Fruit fly (Drosophila melanogaster) whole organism, wandering third instar larva: ENCODE results near the gene Rack1.

ENCODE experiments used
- Abd-B ChIP-seq: fragments of >200 bp; optimal IDR thresholded peaks from 2 replicates; lab custom pipeline; 2017; ENCODE audit warnings: missing biosample characterization, missing genetic modification characterization
- CG32264 ChIP-seq: fragments of 200-800 bp; sonication (Bioruptor generic); optimal IDR thresholded peaks from 2 replicates; lab custom pipeline; 2016; ENCODE audit warnings: missing biosample characterization, missing genetic modification characterization
- CG9705 ChIP-seq: fragments of 200-800 bp; sonication (Bioruptor generic); optimal IDR thresholded peaks from 2 replicates; lab custom pipeline; 2018; ENCODE audit warnings: missing biosample characterization, mild to moderate bottlenecking, missing genetic modification characterization
- CrebA ChIP-seq: fragments of 200-800 bp; sonication (Bioruptor generic); optimal IDR thresholded peaks from 2 replicates; lab custom pipeline; 2016; ENCODE audit warnings: missing biosample characterization, mild to moderate bottlenecking, missing genetic modification characterization, borderline replicate concordance
- Dfd ChIP-seq: fragments of >200 bp; optimal IDR thresholded peaks from 2 replicates; lab custom pipeline; 2017; ENCODE audit warnings: missing biosample characterization, missing genetic modification characterization
- Dif ChIP-seq: fragments of 200-275, 200-300 bp; sonication (Bioruptor generic); optimal IDR thresholded peaks from 2 replicates; lab custom pipeline; 2018; ENCODE audit warnings: missing biosample characterization, missing genetic modification characterization; ENCODE audit not compliant: partially characterized antibody
- GATAd ChIP-seq: sonication (Bioruptor generic); optimal IDR thresholded peaks from 2 replicates; lab custom pipeline; 2016; ENCODE audit warnings: missing biosample characterization, missing genetic modification characterization
- HLH106 ChIP-seq: fragments of 200-800 bp; optimal IDR thresholded peaks from 3 replicates; lab custom pipeline; 2019; ENCODE audit warnings: missing biosample characterization, mild to moderate bottlenecking, missing genetic modification characterization, moderate library complexity
- Hnf4 ChIP-seq: fragments of 200-800 bp; sonication (Bioruptor generic); optimal IDR thresholded peaks from 2 replicates; lab custom pipeline; 2016; ENCODE audit warnings: missing biosample characterization, mild to moderate bottlenecking, missing genetic modification characterization
- Hr78 ChIP-seq: fragments of >200 bp; optimal IDR thresholded peaks from 2 replicates; lab custom pipeline; 2017; ENCODE audit warnings: missing biosample characterization, missing genetic modification characterization
- Hr83 ChIP-seq: fragments of 200-300 bp; sonication (Bioruptor generic); optimal IDR thresholded peaks from 2 replicates; lab custom pipeline; 2016; ENCODE audit warnings: missing biosample characterization, mild to moderate bottlenecking, missing genetic modification characterization, moderate library complexity; ENCODE audit not compliant: poor library complexity, severe bottlenecking
- Jra ChIP-seq: sonication (Bioruptor generic); optimal IDR thresholded peaks from 2 replicates; lab custom pipeline; 2016; ENCODE audit warnings: missing biosample characterization, missing genetic modification characterization
- Mio ChIP-seq: sonication (Bioruptor generic); optimal IDR thresholded peaks from 2 replicates; lab custom pipeline; 2016; ENCODE audit warnings: missing biosample characterization, missing genetic modification characterization
- Myc ChIP-seq: fragments of >200 bp; optimal IDR thresholded peaks from 2 replicates; lab custom pipeline; 2017
- N ChIP-seq: fragments of >200 bp; optimal IDR thresholded peaks from 2 replicates; lab custom pipeline; 2018; ENCODE audit warnings: missing biosample characterization, missing external identifiers, missing genetic modification characterization
- OdsH ChIP-seq: fragments of 200-800 bp; sonication (Bioruptor generic); optimal IDR thresholded peaks from 2 replicates; lab custom pipeline; 2016; ENCODE audit warnings: missing biosample characterization, mild to moderate bottlenecking, missing genetic modification characterization
- Rel ChIP-seq, 2 experiments: fragments of 200-800 bp; sonication (Bioruptor generic) in 1 of 2; optimal IDR thresholded peaks; 2 replicates in 1 of 2; 3 replicates in 1 of 2; lab custom pipeline; 2016 to 2019; ENCODE audit warnings: mild to moderate bottlenecking in 2 of 2, missing biosample characterization in 2 of 2, missing genetic modification characterization in 2 of 2, moderate library complexity in 1 of 2
- Sp1 ChIP-seq: fragments of 200-800 bp; sonication (Bioruptor generic); optimal IDR thresholded peaks from 3 replicates; lab custom pipeline; 2019; ENCODE audit warnings: missing biosample characterization, mild to moderate bottlenecking, missing genetic modification characterization, moderate library complexity
- Vsx2 ChIP-seq: fragments of 200-300, 225-300 bp; sonication (Bioruptor generic); optimal IDR thresholded peaks from 2 replicates; lab custom pipeline; 2018; ENCODE audit warnings: missing biosample characterization, missing genetic modification characterization; ENCODE audit not compliant: partially characterized antibody
- br ChIP-seq: fragments of 200-800 bp; sonication (Bioruptor generic); optimal IDR thresholded peaks from 2 replicates; lab custom pipeline; 2016; ENCODE audit warnings: missing biosample characterization, missing genetic modification characterization
- brk ChIP-seq: fragments of 200-800 bp; sonication (Bioruptor generic); optimal IDR thresholded peaks from 2 replicates; lab custom pipeline; 2016; ENCODE audit warnings: missing biosample characterization, mild to moderate bottlenecking, missing genetic modification characterization
- dl ChIP-seq, 2 experiments: fragments of 175-275, 200-275 bp in 1 of 2; fragments of 200-275 bp in 1 of 2; sonication (Bioruptor generic); optimal IDR thresholded peaks; lab custom pipeline; 2018; ENCODE audit warnings: mild to moderate bottlenecking in 2 of 2, missing biosample characterization in 2 of 2, missing genetic modification characterization in 2 of 2, moderate library complexity in 2 of 2; ENCODE audit not compliant: partially characterized antibody in 2 of 2, insufficient read depth in 1 of 2
- dmrt93B ChIP-seq: fragments of 200-800 bp; sonication (Bioruptor generic); optimal IDR thresholded peaks from 2 replicates; lab custom pipeline; 2018; ENCODE audit warnings: missing biosample characterization, mild to moderate bottlenecking, missing genetic modification characterization
- dsf ChIP-seq: sonication (Bioruptor generic); optimal IDR thresholded peaks from 2 replicates; lab custom pipeline; 2016; ENCODE audit warnings: missing biosample characterization, missing genetic modification characterization, borderline replicate concordance
- ey ChIP-seq: fragments of 200-800 bp; sonication (Bioruptor generic); optimal IDR thresholded peaks from 2 replicates; lab custom pipeline; 2016; ENCODE audit warnings: missing biosample characterization, missing genetic modification characterization
- foxo ChIP-seq, 2 experiments: fragments of 200-800 bp; sonication (Bioruptor generic); optimal IDR thresholded peaks; 2 replicates in 1 of 2; 3 replicates in 1 of 2; lab custom pipeline; 2016 to 2017; ENCODE audit warnings: missing biosample characterization in 2 of 2, missing genetic modification characterization in 2 of 2
- fru ChIP-seq: fragments of 200-800 bp; sonication (Bioruptor generic); optimal IDR thresholded peaks from 3 replicates; lab custom pipeline; 2016; ENCODE audit warnings: missing biosample characterization, mild to moderate bottlenecking, missing genetic modification characterization
- h ChIP-seq: fragments of 200-800 bp; sonication (Bioruptor generic); optimal IDR thresholded peaks from 3 replicates; lab custom pipeline; 2016; ENCODE audit warnings: missing biosample characterization, mild to moderate bottlenecking, missing genetic modification characterization
- jim ChIP-seq: fragments of 175-275, 200-325 bp; sonication (Bioruptor generic); optimal IDR thresholded peaks from 2 replicates; lab custom pipeline; 2016; ENCODE audit warnings: missing biosample characterization, mild to moderate bottlenecking, missing genetic modification characterization
- lola ChIP-seq: fragments of >200 bp; optimal IDR thresholded peaks from 2 replicates; lab custom pipeline; 2017; ENCODE audit warnings: missing biosample characterization, missing genetic modification characterization
- pan ChIP-seq: fragments of >200 bp; optimal IDR thresholded peaks from 2 replicates; lab custom pipeline; 2017
- psq ChIP-seq: fragments of 200-800 bp; sonication (Bioruptor generic); optimal IDR thresholded peaks from 3 replicates; lab custom pipeline; 2017; ENCODE audit warnings: missing biosample characterization, mild to moderate bottlenecking, missing genetic modification characterization, moderate library complexity
- rgr ChIP-seq: fragments of 200-800 bp; sonication (Bioruptor generic); optimal IDR thresholded peaks from 3 replicates; lab custom pipeline; 2016; ENCODE audit warnings: missing biosample characterization, mild to moderate bottlenecking, missing genetic modification characterization
- sage ChIP-seq: fragments of 200-800 bp; sonication (Bioruptor generic); optimal IDR thresholded peaks from 2 replicates; lab custom pipeline; 2016; ENCODE audit warnings: missing biosample characterization, mild to moderate bottlenecking, missing genetic modification characterization
- sv ChIP-seq: fragments of 200-800 bp; sonication (Bioruptor generic); optimal IDR thresholded peaks from 3 replicates; lab custom pipeline; 2016; ENCODE audit warnings: missing biosample characterization, missing genetic modification characterization
- tai ChIP-seq: sonication (Bioruptor generic); optimal IDR thresholded peaks from 2 replicates; lab custom pipeline; 2016; ENCODE audit warnings: missing biosample characterization, missing genetic modification characterization
- usp ChIP-seq: fragments of >200 bp; optimal IDR thresholded peaks from 2 replicates; lab custom pipeline; 2017; ENCODE audit warnings: missing biosample characterization, missing genetic modification characterization
- woc ChIP-seq: sonication (Bioruptor generic); optimal IDR thresholded peaks from 2 replicates; lab custom pipeline; 2016; ENCODE audit warnings: missing biosample characterization, mild to moderate bottlenecking, missing genetic modification characterization

The Rack1 gene

dm6 chr2L:7827045-7828004 is at the start of gene Rack1, which contains the start of gene mts:
TSS of gene Rack1 (minus strand) at chr2L:7827315.
TSS of gene mts (plus strand) at chr2L:7827650.
- TF ChIP-seq Sp1 (GFP tag; lab: Kevin White, UChicago) (peak; percentile 85), rgr (GFP tag; lab: Kevin White, UChicago) (peak; percentile 92), HLH106 (tag; lab: Kevin White, UChicago) (peak; percentile 79), Myc (lab: Kevin White, UChicago) (peak; percentile 50), lola (GFP tag; lab: Kevin White, UChicago) (no peak), N (GFP tag; lab: Kevin White, UChicago) (no peak), Hr78 (GFP tag; lab: Kevin White, UChicago) (no peak), Abd-B (no peak), h (GFP tag; lab: Kevin White, UChicago) (peak; percentile 81), Hnf4 (peak; percentile 89), Dif (GFP tag; lab: Kevin White, UChicago) (peak; percentile 68), dmrt93B (GFP tag; lab: Kevin White, UChicago) (peak; percentile 83), Jra (GFP tag; lab: Kevin White, UChicago) (peak; percentile 79), woc (peak; percentile 34), dsf (GFP tag; lab: Kevin White, UChicago) (peak; percentile 29), CG9705 (GFP tag; lab: Kevin White, UChicago) (peak; percentile 83), sv (GFP tag; lab: Kevin White, UChicago) (peak; percentile 71), sage (GFP tag; lab: Kevin White, UChicago) (peak; percentile 71), psq (GFP tag; lab: Kevin White, UChicago) (peak; percentile 61), dl (GFP tag; optimal IDR thresholded peaks at IDR 0.05; lab: Kevin White, UChicago; ENCODE audit: insufficient read depth in 1 of 2, partially characterized antibody in 2 of 2) (no peak), tai (GFP tag; lab: Kevin White, UChicago) (no peak), br (GFP tag; lab: Kevin White, UChicago) (peak; percentile 80), Dfd (no peak), fru (GFP tag; lab: Kevin White, UChicago) (peak; percentile 67), Hr83 (GFP tag; lab: Kevin White, UChicago) (peak; percentile 98), brk (GFP tag; lab: Kevin White, UChicago) (peak; percentile 67), Mio (GFP tag; lab: Kevin White, UChicago) (peak; percentile 74), Rel (GFP tag; optimal IDR thresholded peaks at IDR 0.05; lab: Kevin White, UChicago) (no peak), Rel (tag; optimal IDR thresholded peaks at IDR 0.05; lab: Kevin White, UChicago) (peak; percentile 62), OdsH (GFP tag; lab: Kevin White, UChicago) (peak; percentile 72), CrebA (GFP tag; lab: Kevin White, UChicago) (no peak), Vsx2 (GFP tag; lab: Kevin White, UChicago) (no peak), GATAd (GFP tag; lab: Kevin White, UChicago) (no peak), pan (lab: Kevin White, UChicago) (no peak), usp (GFP tag; lab: Kevin White, UChicago) (no peak), ey (GFP tag; lab: Kevin White, UChicago) (peak; percentile 38), CG32264 (GFP tag; lab: Kevin White, UChicago) (peak; percentile 26), foxo (GFP tag; optimal IDR thresholded peaks at IDR 0.05; lab: Kevin White, UChicago) (peak in 1 of 2 experiments; percentile 65), jim (GFP tag; lab: Kevin White, UChicago) (no peak)
- TF ChIP-seq, all 38 proteins: peak for 25
